Worm (Caenorhabditis elegans) whole organism, late embryonic: ENCODE data around the gene sra-33.

ENCODE experiments used
- fax-1 ChIP-seq: sonication (generic microtip); optimal IDR thresholded peaks from 2 replicates; lab custom pipeline; 2016; ENCODE audit warnings: missing genotype, missing genetic modification characterization, missing compliant biosample characterization
- tbx-2 ChIP-seq: sonication (generic microtip); optimal IDR thresholded peaks from 2 replicates; lab custom pipeline; 2016; ENCODE audit warnings: missing genetic modification characterization, missing compliant biosample characterization

DNA sequence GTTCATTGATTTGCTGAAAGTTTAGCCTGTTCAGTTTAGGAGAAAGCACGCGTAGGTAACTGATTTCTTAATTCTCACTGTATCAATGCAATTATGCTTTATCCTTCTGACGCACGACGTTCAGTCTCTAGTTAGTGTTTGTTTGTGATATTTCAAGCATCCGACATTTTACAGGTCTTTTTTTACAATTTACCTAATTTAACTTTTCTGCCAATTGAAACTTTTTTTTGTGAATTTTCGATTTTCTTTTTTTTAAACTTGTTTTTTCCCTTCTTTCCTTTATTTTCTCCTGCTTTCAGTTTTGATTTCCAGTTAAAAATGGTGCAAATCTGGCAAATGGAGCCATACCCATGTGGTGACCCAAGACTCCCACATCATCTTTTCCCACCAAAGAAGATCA lies 13.7 kb upstream of the sra-33 start, which contains the start of gene K07E1.1:
- TF ChIP-seq tbx-2 (tag; lab: Kevin White, UChicago) (no peak), fax-1 (no peak)
